Worm (Caenorhabditis elegans): ENCODE results near the gene srxa-6.

The srxa-6 gene

ce11 chrV:20711733-20712132 lies 23.0 kb upstream of the srxa-6 start:
- TF ChIP-seq mls-2 (tag; optimal IDR thresholded peaks at IDR 0.05) (peak; percentile 43), zip-8 (tag; optimal IDR thresholded peaks at IDR 0.05) (no peak), unc-39 (tag; optimal IDR thresholded peaks at IDR 0.05) (no peak), bed-3 (GFP tag; optimal IDR thresholded peaks at IDR 0.05) (no peak), mep-1 (tag; optimal IDR thresholded peaks at IDR 0.05) (peak; percentile 31), unc-62 (GFP tag; optimal IDR thresholded peaks at IDR 0.05) (peak; percentile 76), nhr-12 (tag; optimal IDR thresholded peaks at IDR 0.05) (no peak), ces-1 (GFP tag; optimal IDR thresholded peaks at IDR 0.05) (peak; percentile 93), mab-5 (tag; optimal IDR thresholded peaks at IDR 0.05) (no peak), sem-2 (GFP tag; optimal IDR thresholded peaks at IDR 0.05) (no peak), pha-4 (tag; optimal IDR thresholded peaks at IDR 0.05) (no peak), lsy-2 (tag; optimal IDR thresholded peaks at IDR 0.05) (no peak), snpc-4 (tag; optimal IDR thresholded peaks at IDR 0.05) (no peak), lin-13 (tag; optimal IDR thresholded peaks at IDR 0.05) (no peak), ham-2 (GFP tag; optimal IDR thresholded peaks at IDR 0.05) (no peak), hlh-1 (tag; optimal IDR thresholded peaks at IDR 0.05) (peak; percentile 94), nhr-237 (tag; optimal IDR thresholded peaks at IDR 0.05) (peak; percentile 0), ceh-43 (GFP tag; optimal IDR thresholded peaks at IDR 0.05) (no peak), cnd-1 (tag; optimal IDR thresholded peaks at IDR 0.05) (peak; percentile 96), ceh-39 (tag; optimal IDR thresholded peaks at IDR 0.05) (no peak), lin-32 (GFP tag; optimal IDR thresholded peaks at IDR 0.05) (peak; percentile 67), unc-120 (tag; optimal IDR thresholded peaks at IDR 0.05; ENCODE audit: poor library complexity, severe bottlenecking) (peak; percentile 53), nhr-2 (tag; optimal IDR thresholded peaks at IDR 0.05) (no peak), ceh-83 (GFP tag; optimal IDR thresholded peaks at IDR 0.05) (no peak), drap-1 (GFP tag; optimal IDR thresholded peaks at IDR 0.05) (peak; percentile 37), elt-3 (tag; optimal IDR thresholded peaks at IDR 0.05) (no peak), M03D4.4 (tag; optimal IDR thresholded peaks at IDR 0.05) (no peak), nhr-28 (tag; optimal IDR thresholded peaks at IDR 0.05) (no peak), tbx-8 (GFP tag; optimal IDR thresholded peaks at IDR 0.05) (no peak), ztf-11 (tag; optimal IDR thresholded peaks at IDR 0.05) (no peak)

ce11 chrV:20712318-20712993 lies 22.3 kb upstream of the srxa-6 start:
- no peak for TF ChIP-seq mab-5 (tag; optimal IDR thresholded peaks at IDR 0.05)
- TF ChIP-seq flh-1 (GFP tag; optimal IDR thresholded peaks at IDR 0.05), result no peak
- TF ChIP-seq ceh-83 (GFP tag; optimal IDR thresholded peaks at IDR 0.05), result no peak
- TF ChIP-seq tbx-8 (GFP tag; optimal IDR thresholded peaks at IDR 0.05), result no peak
- no peak for TF ChIP-seq lin-13 (tag; optimal IDR thresholded peaks at IDR 0.05)
- TF ChIP-seq sptf-1 (tag; optimal IDR thresholded peaks at IDR 0.05), result no peak
- TF ChIP-seq nhr-28 (tag; optimal IDR thresholded peaks at IDR 0.05), result no peak
- TF ChIP-seq sem-2 (GFP tag; optimal IDR thresholded peaks at IDR 0.05), result no peak
- TF ChIP-seq ceh-39 (tag; optimal IDR thresholded peaks at IDR 0.05), result no peak
- no peak for TF ChIP-seq blmp-1 (tag; optimal IDR thresholded peaks at IDR 0.05)
- TF ChIP-seq lin-32 (GFP tag; optimal IDR thresholded peaks at IDR 0.05), result no peak
- TF ChIP-seq unc-39 (tag; optimal IDR thresholded peaks at IDR 0.05), result no peak

ce11 chrV:20712994-20713326 lies 21.8 kb upstream of the srxa-6 start:
- TF ChIP-seq ces-1 (GFP tag; optimal IDR thresholded peaks at IDR 0.05) (peak; percentile 65), drap-1 (GFP tag; optimal IDR thresholded peaks at IDR 0.05) (peak; percentile 16), pha-4 (tag; optimal IDR thresholded peaks at IDR 0.05) (peak; percentile 26), unc-62 (GFP tag; optimal IDR thresholded peaks at IDR 0.05) (peak; percentile 52), hlh-1 (tag; optimal IDR thresholded peaks at IDR 0.05) (peak; percentile 8), flh-1 (GFP tag; optimal IDR thresholded peaks at IDR 0.05) (no peak), ham-2 (GFP tag; optimal IDR thresholded peaks at IDR 0.05) (peak; percentile 13), unc-120 (tag; optimal IDR thresholded peaks at IDR 0.05; ENCODE audit: poor library complexity, severe bottlenecking) (peak; percentile 42), ceh-83 (GFP tag; optimal IDR thresholded peaks at IDR 0.05) (no peak)

ce11 chrV:20713620-20714019 lies 21.1 kb upstream of the srxa-6 start, which contains the start of gene Y44A6C.1:
Gene Y44A6C.1, plus strand, starts transcription at chrV:20713920.
- TF ChIP-seq lsy-2 (tag; optimal IDR thresholded peaks at IDR 0.05) (no peak), pha-4 (tag; optimal IDR thresholded peaks at IDR 0.05) (no peak), sem-2 (GFP tag; optimal IDR thresholded peaks at IDR 0.05) (no peak), ceh-83 (GFP tag; optimal IDR thresholded peaks at IDR 0.05) (no peak), mls-2 (tag; optimal IDR thresholded peaks at IDR 0.05) (no peak), snpc-4 (tag; optimal IDR thresholded peaks at IDR 0.05) (no peak), ham-2 (GFP tag; optimal IDR thresholded peaks at IDR 0.05) (no peak), ztf-11 (tag; optimal IDR thresholded peaks at IDR 0.05) (no peak)
